Worm (Caenorhabditis elegans) whole organism, midembryonic: Measurements from ENCODE around the gene F35G2.5.

Experiments
- T22C8.4 ChIP-seq: fragments of 200-800 bp; sonication (Bioruptor generic); IDR thresholded peaks from 2 replicates; pipeline ENCODE4 v1.3.6; 2022; ENCODE audit warnings: missing genetic modification characterization, missing compliant biosample characterization
- cog-1 ChIP-seq: sonication (generic microtip); optimal IDR thresholded peaks from 2 replicates; lab custom pipeline; 2016; ENCODE audit warnings: missing genetic modification characterization, missing compliant biosample characterization
- ztf-23 ChIP-seq: fragments of 200-800 bp; sonication (Bioruptor generic); IDR thresholded peaks from 2 replicates; pipeline ENCODE4 v1.3.6; 2022; ENCODE audit warnings: missing genetic modification reagents, missing genetic modification characterization, missing compliant biosample characterization

- TF ChIP-seq T22C8.4 (GFP tag; lab: Robert Waterston, UW) (no peak), ztf-23 (no peak), cog-1 (tag; lab: Kevin White, UChicago) (no peak)
Measured at ce11 chrIV:12261353-12261752, 41.9 kb downstream of the F35G2.5 start, which contains the start of gene sre-14.
